Fruit fly (Drosophila melanogaster) Kc167 (cell line): ENCODE results near the gene Hcs.

Source experiments
- Myc ChIP-seq: fragments of >200 bp; optimal IDR thresholded peaks from 2 replicates; lab custom pipeline; 2017; ENCODE audit warnings: missing external identifiers
- Sin3A ChIP-seq: fragments of >200 bp; optimal IDR thresholded peaks from 2 replicates; lab custom pipeline; 2018; ENCODE audit warnings: missing external identifiers
- h ChIP-seq: fragments of >200 bp; optimal IDR thresholded peaks from 3 replicates; lab custom pipeline; 2018; ENCODE audit warnings: missing external identifiers
- insv ChIP-seq: fragments of >200 bp; optimal IDR thresholded peaks from 3 replicates; lab custom pipeline; 2018; ENCODE audit warnings: missing external identifiers
- psq ChIP-seq: fragments of >200 bp; optimal IDR thresholded peaks from 2 replicates; lab custom pipeline; 2017; ENCODE audit warnings: missing external identifiers
- ttk ChIP-seq: sonication (Bioruptor generic); optimal IDR thresholded peaks from 2 replicates; lab custom pipeline; 2017; ENCODE audit warnings: missing external identifiers

- TF ChIP-seq Myc (lab: Kevin White, UChicago) = no peak
- no peak for TF ChIP-seq ttk
- no peak for TF ChIP-seq insv (lab: Kevin White, UChicago)
- TF ChIP-seq Sin3A = no peak
- TF ChIP-seq psq (lab: Kevin White, UChicago) = no peak
- TF ChIP-seq h = no peak
Observed at dm6 chr3R:5502646-5503045, 27.9 kb downstream of the Hcs start, which contains the start of gene NKCC.
